Fruit fly (Drosophila melanogaster): ENCODE data around the gene CG31248.

CG31248 gene

dm6 chr3R:7102853-7103833, 26.0 kb upstream of the CG31248 start (continued):
- TF ChIP-seq CG14860 (GFP tag; IDR thresholded peaks at IDR 0.05; ENCODE audit: partially characterized antibody): no peak
- no peak for TF ChIP-seq CG31224 (GFP tag; IDR thresholded peaks at IDR 0.05)
- TF ChIP-seq Dip3 (GFP tag; optimal IDR thresholded peaks at IDR 0.05): no peak
- no peak for TF ChIP-seq wor (GFP tag; IDR thresholded peaks at IDR 0.05)
- no peak for TF ChIP-seq pho (GFP tag; optimal IDR thresholded peaks at IDR 0.05)
- no peak for TF ChIP-seq gfzf (GFP tag; optimal IDR thresholded peaks at IDR 0.05)
- TF ChIP-seq hkb (optimal IDR thresholded peaks at IDR 0.05): no peak
- peak; percentile 23; the same call in 1 of the 2 replicates for TF ChIP-seq hkb (GFP tag; IDR thresholded peaks at IDR 0.05)
- TF ChIP-seq HmgZ (tag; optimal IDR thresholded peaks at IDR 0.05): no peak
- no peak for TF ChIP-seq org-1 (GFP tag; optimal IDR thresholded peaks at IDR 0.05)
- no peak for TF ChIP-seq CG7271 (tag; optimal IDR thresholded peaks at IDR 0.05)
- no peak for TF ChIP-seq fd96Cb (tag; optimal IDR thresholded peaks at IDR 0.05)
- TF ChIP-seq Opbp (GFP tag; IDR thresholded peaks at IDR 0.05; ENCODE audit: partially characterized antibody): no peak
- TF ChIP-seq Ravus (GFP tag; IDR thresholded peaks at IDR 0.05): no peak
- TF ChIP-seq unc-4 (GFP tag; IDR thresholded peaks at IDR 0.05; ENCODE audit: partially characterized antibody): no peak
- no peak for TF ChIP-seq Usf (GFP tag; optimal IDR thresholded peaks at IDR 0.05)
- TF ChIP-seq cwo (GFP tag; optimal IDR thresholded peaks at IDR 0.05): no peak
- no peak for TF ChIP-seq gem (tag; optimal IDR thresholded peaks at IDR 0.05)
- TF ChIP-seq CG12155 (GFP tag; optimal IDR thresholded peaks at IDR 0.05): no peak
- TF ChIP-seq dpn (GFP tag; optimal IDR thresholded peaks at IDR 0.05): no peak
- peak; percentile 23 for TF ChIP-seq CG17385 (GFP tag; optimal IDR thresholded peaks at IDR 0.05)
- TF ChIP-seq CG17361 (GFP tag; IDR thresholded peaks at IDR 0.05): no peak
- TF ChIP-seq CG32767 (GFP tag; IDR thresholded peaks at IDR 0.05): no peak
- TF ChIP-seq CG1603 (tag; optimal IDR thresholded peaks at IDR 0.05): no peak
- TF ChIP-seq CG2199 (GFP tag; IDR thresholded peaks at IDR 0.05): peak; percentile 86; the same call in 1 of the 3 replicates
- TF ChIP-seq CG31441 (GFP tag; IDR thresholded peaks at IDR 0.05): no peak
- peak; percentile 7 for TF ChIP-seq nerfin-1 (tag; optimal IDR thresholded peaks at IDR 0.05)
- TF ChIP-seq pzg (GFP tag; optimal IDR thresholded peaks at IDR 0.05): no peak
- no peak for TF ChIP-seq Dbx (GFP tag; IDR thresholded peaks at IDR 0.05)
- no peak for TF ChIP-seq CG5245 (GFP tag; optimal IDR thresholded peaks at IDR 0.05)
- no peak for TF ChIP-seq CG7928 (GFP tag; optimal IDR thresholded peaks at IDR 0.05)
- peak; percentile 37 for TF ChIP-seq nom (GFP tag; optimal IDR thresholded peaks at IDR 0.05)
- peak; percentile 88 to 100 for TF ChIP-seq Trl (optimal IDR thresholded peaks at IDR 0.05)
- TF ChIP-seq Trl (GFP tag; optimal IDR thresholded peaks at IDR 0.05): no peak
- TF ChIP-seq CG12391 (tag; optimal IDR thresholded peaks at IDR 0.05): no peak
- peak; percentile 84 for TF ChIP-seq sqz (GFP tag; optimal IDR thresholded peaks at IDR 0.05)
- TF ChIP-seq CG4328 (GFP tag; optimal IDR thresholded peaks at IDR 0.05): no peak
- peak; percentile 28 for TF ChIP-seq CG15479 (GFP tag; optimal IDR thresholded peaks at IDR 0.05)
- peak; percentile 53; the same call in 1 of the 2 replicates for TF ChIP-seq ttk (GFP tag; IDR thresholded peaks at IDR 0.05)
- TF ChIP-seq cas (GFP tag; IDR thresholded peaks at IDR 0.05): no peak
- TF ChIP-seq Ets65A (GFP tag): no peak
- no peak for TF ChIP-seq CG10979 (tag; optimal IDR thresholded peaks at IDR 0.05)
- TF ChIP-seq Nf-YC (tag; optimal IDR thresholded peaks at IDR 0.05): no peak
- TF ChIP-seq HLH3B (GFP tag; IDR thresholded peaks at IDR 0.05): no peak
- peak; percentile 51 for TF ChIP-seq scrt (GFP tag; optimal IDR thresholded peaks at IDR 0.05)
- peak; percentile 4 for TF ChIP-seq corto (GFP tag; optimal IDR thresholded peaks at IDR 0.05)
- TF ChIP-seq CG14050 (GFP tag; IDR thresholded peaks at IDR 0.05): no peak
- TF ChIP-seq Vsx1 (GFP tag; optimal IDR thresholded peaks at IDR 0.05): no peak
- TF ChIP-seq Lpt (GFP tag; optimal IDR thresholded peaks at IDR 0.05): peak; percentile 73

Data from whole organism, embryonic.